Worm (Caenorhabditis elegans) whole organism, L4/young adult: Measurements from ENCODE around the gene sru-9.

Experiments
- dao-5 ChIP-seq: sonication (generic microtip); optimal IDR thresholded peaks from 2 replicates; lab custom pipeline; 2016; ENCODE audit warnings: missing genotype, missing genetic modification characterization, moderate library complexity, missing compliant biosample characterization
- him-1 ChIP-seq: sonication (generic microtip); optimal IDR thresholded peaks from 2 replicates; lab custom pipeline; 2016; ENCODE audit warnings: missing genotype, missing genetic modification reagents, missing genetic modification characterization, missing compliant biosample characterization

DNA sequence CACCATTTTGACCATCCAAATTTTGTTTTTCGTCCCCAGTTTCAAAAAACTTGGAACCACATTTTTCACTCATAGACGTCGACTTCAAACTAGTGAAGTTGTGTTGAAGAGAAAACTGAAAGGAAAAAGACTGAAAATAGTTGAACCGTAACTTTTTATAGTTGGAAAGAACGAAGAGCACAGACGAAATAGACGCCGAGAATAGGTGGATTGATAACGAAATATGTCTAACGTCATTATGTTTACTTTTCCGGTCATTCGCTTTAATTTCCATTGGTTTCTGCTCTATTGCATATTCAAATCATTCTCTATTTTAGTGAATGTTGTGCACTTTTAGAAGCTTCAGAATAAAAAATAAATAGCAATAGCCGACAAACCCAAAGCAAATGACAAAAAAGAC is 21.0 kb downstream of the sru-9 start, which contains the start of gene C08F11.13:
- TF ChIP-seq him-1 (no peak), dao-5 (tag; lab: Kevin White, UChicago) (no peak)
